Worm (Caenorhabditis elegans) whole organism, mixed stage, embryonic: ENCODE results near the gene Y54G11A.3.

ENCODE experiments used
- M03D4.4 ChIP-seq: sonication (generic microtip); optimal IDR thresholded peaks from 2 replicates; lab custom pipeline; 2017; ENCODE audit warnings: mild to moderate bottlenecking, missing genetic modification characterization, missing compliant biosample characterization
- bed-3 ChIP-seq: fragments of 200-800 bp; sonication (Bioruptor generic); optimal IDR thresholded peaks from 3 replicates; lab custom pipeline; 2018; ENCODE audit warnings: mild to moderate bottlenecking, missing genetic modification characterization, moderate library complexity, missing compliant biosample characterization
- blmp-1 ChIP-seq: fragments of 150-350 bp; optimal IDR thresholded peaks from 2 replicates; lab custom pipeline; 2014; ENCODE audit warnings: missing biosample characterization, missing genetic modification characterization
- ceh-39 ChIP-seq: fragments of 150-350 bp; optimal IDR thresholded peaks from 2 replicates; lab custom pipeline; 2014; ENCODE audit warnings: missing biosample characterization, missing genetic modification characterization
- ceh-43 ChIP-seq: fragments of 200-800 bp; sonication (Bioruptor generic); optimal IDR thresholded peaks from 2 replicates; lab custom pipeline; 2018; ENCODE audit warnings: mild to moderate bottlenecking, missing genetic modification characterization, moderate library complexity, missing compliant biosample characterization
- ceh-83 ChIP-seq: fragments of 200-800 bp; sonication (Bioruptor generic); optimal IDR thresholded peaks from 2 replicates; lab custom pipeline; 2018; ENCODE audit warnings: mild to moderate bottlenecking, missing genetic modification characterization, missing compliant biosample characterization
- ces-1 ChIP-seq: fragments of 150-350 bp; optimal IDR thresholded peaks from 2 replicates; lab custom pipeline; 2014; ENCODE audit warnings: missing biosample characterization, missing genetic modification reagents, missing genetic modification characterization
- cnd-1 ChIP-seq: fragments of 200-800 bp; sonication (Bioruptor generic); optimal IDR thresholded peaks from 2 replicates; lab custom pipeline; 2018; ENCODE audit warnings: mild to moderate bottlenecking, missing genetic modification characterization, missing compliant biosample characterization
- drap-1 ChIP-seq: fragments of 200-800 bp; sonication (Bioruptor generic); optimal IDR thresholded peaks from 3 replicates; lab custom pipeline; 2018; ENCODE audit warnings: mild to moderate bottlenecking, missing genetic modification characterization, missing compliant biosample characterization
- elt-1 ChIP-seq: sonication (generic microtip); optimal IDR thresholded peaks from 2 replicates; lab custom pipeline; 2017; ENCODE audit warnings: missing genetic modification characterization, mild to moderate bottlenecking, missing compliant biosample characterization, antibody characterized with exemption, moderate library complexity, borderline replicate concordance; ENCODE audit not compliant: insufficient read depth
- elt-3 ChIP-seq: fragments of 150-350 bp; optimal IDR thresholded peaks from 2 replicates; lab custom pipeline; 2014; ENCODE audit warnings: missing biosample characterization, missing genetic modification characterization
- flh-1 ChIP-seq: fragments of 200-800 bp; sonication (Bioruptor generic); optimal IDR thresholded peaks from 2 replicates; lab custom pipeline; 2018; ENCODE audit warnings: mild to moderate bottlenecking, missing genetic modification characterization, moderate library complexity, missing compliant biosample characterization
- ham-2 ChIP-seq: fragments of 200-800 bp; sonication (Bioruptor generic); optimal IDR thresholded peaks from 2 replicates; lab custom pipeline; 2018; ENCODE audit warnings: mild to moderate bottlenecking, missing genetic modification characterization, missing compliant biosample characterization
- hlh-1 ChIP-seq: fragments of 150-350 bp; optimal IDR thresholded peaks from 2 replicates; lab custom pipeline; 2014; ENCODE audit warnings: missing biosample characterization, missing genetic modification reagents, missing genetic modification characterization
- lin-13 ChIP-seq: fragments of 150-350 bp; optimal IDR thresholded peaks from 2 replicates; lab custom pipeline; 2014; ENCODE audit warnings: missing biosample characterization, missing genetic modification characterization
- lin-32 ChIP-seq: fragments of 200-800 bp; sonication (Bioruptor generic); optimal IDR thresholded peaks from 2 replicates; lab custom pipeline; 2018; ENCODE audit warnings: mild to moderate bottlenecking, missing genetic modification characterization, missing compliant biosample characterization
- lsy-2 ChIP-seq: fragments of 150-350 bp; optimal IDR thresholded peaks from 2 replicates; lab custom pipeline; 2014; ENCODE audit warnings: missing biosample characterization, missing genetic modification characterization
- mep-1 ChIP-seq: fragments of 150-350 bp; optimal IDR thresholded peaks from 2 replicates; lab custom pipeline; 2017; ENCODE audit warnings: missing biosample characterization, missing genetic modification reagents, missing genetic modification characterization, inconsistent platforms
- mls-2 ChIP-seq: sonication (generic microtip); optimal IDR thresholded peaks from 2 replicates; lab custom pipeline; 2016; ENCODE audit warnings: mild to moderate bottlenecking, missing genetic modification characterization, moderate library complexity, missing compliant biosample characterization
- nhr-12 ChIP-seq: fragments of 150-350 bp; optimal IDR thresholded peaks from 2 replicates; lab custom pipeline; 2014; ENCODE audit warnings: missing biosample characterization, missing genetic modification characterization
- nhr-2 ChIP-seq: fragments of 150-350 bp; optimal IDR thresholded peaks from 2 replicates; lab custom pipeline; 2014; ENCODE audit warnings: missing biosample characterization, missing genetic modification characterization
- nhr-237 ChIP-seq: fragments of 150-350 bp; optimal IDR thresholded peaks from 2 replicates; lab custom pipeline; 2014; ENCODE audit warnings: missing biosample characterization, missing genetic modification characterization
- nhr-28 ChIP-seq: fragments of 150-350 bp; optimal IDR thresholded peaks from 2 replicates; lab custom pipeline; 2014; ENCODE audit warnings: missing biosample characterization, missing genetic modification characterization
- nhr-76 ChIP-seq: sonication (generic microtip); optimal IDR thresholded peaks from 2 replicates; lab custom pipeline; 2017; ENCODE audit warnings: missing biosample characterization, missing genetic modification characterization
- pha-4 ChIP-seq: fragments of 150-350 bp; optimal IDR thresholded peaks from 2 replicates; lab custom pipeline; 2018; ENCODE audit warnings: missing biosample characterization, missing genetic modification reagents, missing genetic modification characterization
- sem-2 ChIP-seq: fragments of 200-800 bp; sonication (Bioruptor generic); optimal IDR thresholded peaks from 2 replicates; lab custom pipeline; 2018; ENCODE audit warnings: mild to moderate bottlenecking, missing genetic modification characterization, missing compliant biosample characterization
- snpc-4 ChIP-seq: fragments of 150-350 bp; optimal IDR thresholded peaks from 2 replicates; lab custom pipeline; 2014; ENCODE audit warnings: missing biosample characterization, missing genetic modification characterization
- sptf-1 ChIP-seq: sonication (generic microtip); optimal IDR thresholded peaks from 2 replicates; lab custom pipeline; 2017; ENCODE audit warnings: mild to moderate bottlenecking, missing genetic modification characterization, moderate library complexity, missing compliant biosample characterization
- tbx-8 ChIP-seq: fragments of 200-800 bp; sonication (Bioruptor generic); optimal IDR thresholded peaks from 2 replicates; lab custom pipeline; 2018; ENCODE audit warnings: mild to moderate bottlenecking, missing genetic modification characterization, moderate library complexity, missing compliant biosample characterization
- unc-120 ChIP-seq: sonication (generic microtip); optimal IDR thresholded peaks from 2 replicates; lab custom pipeline; 2017; ENCODE audit warnings: missing genetic modification characterization, missing compliant biosample characterization; ENCODE audit not compliant: poor library complexity, severe bottlenecking
- unc-39 ChIP-seq: fragments of 150-350 bp; optimal IDR thresholded peaks from 2 replicates; lab custom pipeline; 2014; ENCODE audit warnings: missing biosample characterization, missing genetic modification characterization
- unc-62 ChIP-seq: fragments of 150-350 bp; optimal IDR thresholded peaks from 2 replicates; lab custom pipeline; 2014; ENCODE audit warnings: missing biosample characterization, missing genetic modification reagents, missing genetic modification characterization
- zip-8 ChIP-seq: fragments of 150-350 bp; optimal IDR thresholded peaks from 2 replicates; lab custom pipeline; 2014; ENCODE audit warnings: missing biosample characterization, missing genetic modification characterization
- ztf-11 ChIP-seq: fragments of 150-350 bp; optimal IDR thresholded peaks from 2 replicates; lab custom pipeline; 2014; ENCODE audit warnings: missing biosample characterization, missing genetic modification characterization

Y54G11A.3 gene

ce11 chrII:14247227-14247626, 29.2 kb upstream of the Y54G11A.3 start:
- TF ChIP-seq drap-1 (GFP tag; lab: Kevin White, UChicago) (no peak), lsy-2 (peak; percentile 20), snpc-4 (tag; lab: Kevin White, UChicago) (no peak)

- TF ChIP-seq hlh-1 (tag; lab: Kevin White, UChicago) (peak; percentile 79), unc-62 (peak; percentile 16), nhr-76 (tag; lab: Kevin White, UChicago) (no peak), nhr-2 (tag; lab: Kevin White, UChicago) (peak; percentile 76), nhr-28 (no peak), ces-1 (GFP tag; lab: Kevin White, UChicago) (no peak), ham-2 (peak; percentile 35), mep-1 (tag; lab: Kevin White, UChicago) (peak; percentile 60), lin-13 (tag; lab: Kevin White, UChicago) (no peak), elt-3 (tag; lab: Kevin White, UChicago) (no peak), ztf-11 (tag; lab: Kevin White, UChicago) (peak; percentile 70), lsy-2 (no peak), zip-8 (tag; lab: Kevin White, UChicago) (no peak), ceh-83 (GFP tag; lab: Kevin White, UChicago) (peak; percentile 23), flh-1 (GFP tag; lab: Kevin White, UChicago) (peak; percentile 14), sptf-1 (peak; percentile 57), unc-120 (tag; lab: Kevin White, UChicago) (no peak), blmp-1 (tag; lab: Kevin White, UChicago) (no peak), mls-2 (tag; lab: Kevin White, UChicago) (peak; percentile 63), lin-32 (GFP tag; lab: Kevin White, UChicago) (peak; percentile 95), sem-2 (peak; percentile 26), cnd-1 (tag; lab: Kevin White, UChicago) (peak; percentile 93)
Observed at ce11 chrII:14247748-14248502, 28.5 kb upstream of the Y54G11A.3 start.

- TF ChIP-seq drap-1 (GFP tag; lab: Kevin White, UChicago) (peak; percentile 27), lin-13 (tag; lab: Kevin White, UChicago) (peak; percentile 50), sem-2 (peak; percentile 62), sptf-1 (peak; percentile 46), ceh-83 (GFP tag; lab: Kevin White, UChicago) (peak; percentile 36), zip-8 (tag; lab: Kevin White, UChicago) (no peak), ces-1 (GFP tag; lab: Kevin White, UChicago) (peak; percentile 31), ztf-11 (tag; lab: Kevin White, UChicago) (peak; percentile 49), lin-32 (GFP tag; lab: Kevin White, UChicago) (peak; percentile 26), nhr-76 (tag; lab: Kevin White, UChicago) (peak; percentile 22), elt-3 (tag; lab: Kevin White, UChicago) (no peak), flh-1 (GFP tag; lab: Kevin White, UChicago) (no peak), pha-4 (tag; lab: Kevin White, UChicago) (peak; percentile 14), cnd-1 (tag; lab: Kevin White, UChicago) (peak; percentile 49), hlh-1 (tag; lab: Kevin White, UChicago) (peak; percentile 56), M03D4.4 (peak; percentile 21), unc-120 (tag; lab: Kevin White, UChicago) (no peak), snpc-4 (tag; lab: Kevin White, UChicago) (no peak), lsy-2 (peak; percentile 17), mep-1 (tag; lab: Kevin White, UChicago) (peak; percentile 34), tbx-8 (GFP tag; lab: Kevin White, UChicago) (no peak)
- TF ChIP-seq, all 35 proteins: peak for 15
Observed at ce11 chrII:14249489-14249888, 26.9 kb upstream of the Y54G11A.3 start.

ce11 chrII:14250147-14250965, 26.1 kb upstream of the Y54G11A.3 start, which contains the start of gene hmg-1.1:
Gene hmg-1.1, plus strand, starts transcription at chrII:14250695.
- TF ChIP-seq ceh-43 (GFP tag; lab: Kevin White, UChicago), result no peak
- peak; percentile 25 for TF ChIP-seq unc-62
- peak; percentile 77 for TF ChIP-seq pha-4 (tag; lab: Kevin White, UChicago)
- TF ChIP-seq nhr-12, result no peak
- peak; percentile 65 for TF ChIP-seq nhr-237 (tag; lab: Kevin White, UChicago)
- no peak for TF ChIP-seq nhr-2 (tag; lab: Kevin White, UChicago)
- TF ChIP-seq hlh-1 (tag; lab: Kevin White, UChicago), result peak; percentile 62
- no peak for TF ChIP-seq ceh-83 (GFP tag; lab: Kevin White, UChicago)
- peak; percentile 52 for TF ChIP-seq nhr-76 (tag; lab: Kevin White, UChicago)
- TF ChIP-seq drap-1 (GFP tag; lab: Kevin White, UChicago), result peak; percentile 83
- no peak for TF ChIP-seq unc-39
- peak; percentile 97 for TF ChIP-seq unc-120 (tag; lab: Kevin White, UChicago)
- peak; percentile 54 for TF ChIP-seq sem-2
- TF ChIP-seq elt-3 (tag; lab: Kevin White, UChicago), result no peak
- peak; percentile 63 for TF ChIP-seq mep-1 (tag; lab: Kevin White, UChicago)
- TF ChIP-seq mls-2 (tag; lab: Kevin White, UChicago), result peak; percentile 90
- no peak for TF ChIP-seq snpc-4 (tag; lab: Kevin White, UChicago)
- TF ChIP-seq bed-3 (GFP tag; lab: Kevin White, UChicago), result peak; percentile 9
- TF ChIP-seq ceh-39 (tag; lab: Kevin White, UChicago), result no peak
- no peak for TF ChIP-seq elt-1
- TF ChIP-seq ham-2, result peak; percentile 97
- TF ChIP-seq lin-13 (tag; lab: Kevin White, UChicago), result peak; percentile 84
- peak; percentile 26 for TF ChIP-seq lsy-2
- TF ChIP-seq flh-1 (GFP tag; lab: Kevin White, UChicago), result peak; percentile 53
- peak; percentile 22 for TF ChIP-seq ces-1 (GFP tag; lab: Kevin White, UChicago)
- no peak for TF ChIP-seq zip-8 (tag; lab: Kevin White, UChicago)
- TF ChIP-seq nhr-28, result no peak
- peak; percentile 50 for TF ChIP-seq lin-32 (GFP tag; lab: Kevin White, UChicago)
- TF ChIP-seq cnd-1 (tag; lab: Kevin White, UChicago), result peak; percentile 73
